Worm (Caenorhabditis elegans) whole organism, L1 larva: Measurements from ENCODE around the gene spe-39.
A peak's percentile ranks its signal among the peaks of the same experiment; 100 is the strongest.

Source experiments
- C16A3.4 ChIP-seq: fragments of 150-350 bp; optimal IDR thresholded peaks from 2 replicates; lab custom pipeline; 2014; ENCODE audit warnings: missing biosample characterization, missing genetic modification characterization
- ama-1 ChIP-seq: fragments of 150-350 bp; optimal IDR thresholded peaks from 2 replicates; lab custom pipeline; 2014
- ceh-8 ChIP-seq: fragments of 200-800 bp; sonication (Bioruptor generic); optimal IDR thresholded peaks from 2 replicates; lab custom pipeline; 2018; ENCODE audit warnings: mild to moderate bottlenecking, missing genetic modification characterization, moderate library complexity, missing compliant biosample characterization
- egl-13 ChIP-seq: sonication (generic microtip); optimal IDR thresholded peaks from 2 replicates; lab custom pipeline; 2016; ENCODE audit warnings: missing genotype, missing genetic modification reagents, missing genetic modification characterization, missing compliant biosample characterization
- elt-2 ChIP-seq: sonication (generic microtip); optimal IDR thresholded peaks from 2 replicates; lab custom pipeline; 2016; ENCODE audit warnings: missing genetic modification characterization, mild to moderate bottlenecking, inconsistent platforms, missing compliant biosample characterization, missing genetic modification reagents
- ets-5 ChIP-seq: fragments of 200-800 bp; sonication (Bioruptor generic); IDR thresholded peaks from 2 replicates; pipeline ENCODE4 v1.3.6; 2022; ENCODE audit warnings: missing genetic modification characterization, missing compliant biosample characterization
- fkh-8 ChIP-seq: sonication (generic microtip); optimal IDR thresholded peaks from 2 replicates; lab custom pipeline; 2016; ENCODE audit warnings: mild to moderate bottlenecking, missing genetic modification characterization, missing compliant biosample characterization
- fos-1 ChIP-seq: fragments of 150-350 bp; optimal IDR thresholded peaks from 2 replicates; lab custom pipeline; 2014; ENCODE audit warnings: missing biosample characterization, missing genetic modification characterization
- hlh-4 ChIP-seq: sonication (generic microtip); optimal IDR thresholded peaks from 2 replicates; lab custom pipeline; 2016; ENCODE audit warnings: mild to moderate bottlenecking, missing genetic modification characterization, missing compliant biosample characterization
- hpl-2 ChIP-seq: fragments of 150-350 bp; optimal IDR thresholded peaks from 2 replicates; lab custom pipeline; 2014; ENCODE audit warnings: missing biosample characterization, missing genetic modification reagents, missing genetic modification characterization
- irx-1 ChIP-seq: sonication (generic microtip); optimal IDR thresholded peaks from 2 replicates; lab custom pipeline; 2016; ENCODE audit warnings: missing genetic modification characterization, missing compliant biosample characterization
- lin-13 ChIP-seq: fragments of 150-350 bp; optimal IDR thresholded peaks from 2 replicates; lab custom pipeline; 2014; ENCODE audit warnings: missing biosample characterization, missing genetic modification reagents, missing genetic modification characterization
- lin-14 ChIP-seq: fragments of 200-800 bp; sonication (Bioruptor generic); optimal IDR thresholded peaks from 2 replicates; lab custom pipeline; 2018; ENCODE audit warnings: mild to moderate bottlenecking, missing genetic modification characterization, moderate library complexity, missing compliant biosample characterization
- lin-15B ChIP-seq: fragments of 150-350 bp; sonication (generic microtip); optimal IDR thresholded peaks from 3 replicates; lab custom pipeline; 2014; ENCODE audit warnings: missing biosample characterization, missing genetic modification characterization
- mab-9 ChIP-seq: fragments of 200-800 bp; sonication (Bioruptor generic); IDR thresholded peaks from 2 replicates; pipeline ENCODE4 v1.3.6; 2022; ENCODE audit warnings: missing genetic modification reagents, missing genetic modification characterization, missing compliant biosample characterization
- nhr-11 ChIP-seq: fragments of 150-350 bp; optimal IDR thresholded peaks from 2 replicates; lab custom pipeline; 2014; ENCODE audit warnings: missing biosample characterization, missing genetic modification characterization
- nhr-19 ChIP-seq: fragments of 200-800 bp; sonication (Bioruptor generic); conservative IDR thresholded peaks from 2 replicates; pipeline ENCODE4 v1.3.6; 2022; ENCODE audit warnings: missing genetic modification characterization, missing compliant biosample characterization
- nhr-28 ChIP-seq: fragments of 150-350 bp; optimal IDR thresholded peaks from 2 replicates; lab custom pipeline; 2014; ENCODE audit warnings: missing biosample characterization, missing genetic modification characterization
- nhr-47 ChIP-seq: sonication (generic microtip); optimal IDR thresholded peaks from 2 replicates; lab custom pipeline; 2016; ENCODE audit warnings: mild to moderate bottlenecking, missing genetic modification characterization, moderate library complexity, missing compliant biosample characterization
- nhr-71 ChIP-seq: sonication (generic microtip); optimal IDR thresholded peaks from 2 replicates; lab custom pipeline; 2016; ENCODE audit warnings: mild to moderate bottlenecking, missing genetic modification characterization, moderate library complexity, missing compliant biosample characterization
- nhr-90 ChIP-seq: sonication (generic microtip); optimal IDR thresholded peaks from 2 replicates; lab custom pipeline; 2016; ENCODE audit warnings: mild to moderate bottlenecking, missing genetic modification characterization, missing compliant biosample characterization; ENCODE audit not compliant: poor library complexity
- snu-23 ChIP-seq: sonication (generic microtip); optimal IDR thresholded peaks from 2 replicates; lab custom pipeline; 2016; ENCODE audit warnings: missing genetic modification characterization, missing compliant biosample characterization
- sox-4 ChIP-seq: sonication (generic microtip); optimal IDR thresholded peaks from 2 replicates; lab custom pipeline; 2016; ENCODE audit warnings: missing genetic modification characterization, missing compliant biosample characterization
- sptf-1 ChIP-seq: fragments of 150-350 bp; optimal IDR thresholded peaks from 2 replicates; lab custom pipeline; 2014; ENCODE audit warnings: missing biosample characterization, missing genetic modification characterization
- swsn-7 ChIP-seq: sonication (generic microtip); optimal IDR thresholded peaks from 2 replicates; lab custom pipeline; 2016; ENCODE audit warnings: missing genetic modification characterization, missing compliant biosample characterization
- tbx-2 ChIP-seq: sonication (generic microtip); optimal IDR thresholded peaks from 2 replicates; lab custom pipeline; 2016; ENCODE audit warnings: missing genetic modification characterization, missing compliant biosample characterization
- unc-30 ChIP-seq: sonication (generic microtip); optimal IDR thresholded peaks from 2 replicates; lab custom pipeline; 2017; ENCODE audit warnings: missing biosample characterization, missing genetic modification characterization
- unc-98 ChIP-seq: fragments of 200-800 bp; sonication (Bioruptor generic); IDR thresholded peaks from 2 replicates; pipeline ENCODE4 v1.3.6; 2022; ENCODE audit warnings: missing genetic modification characterization, missing compliant biosample characterization
- xbp-1 ChIP-seq: sonication (generic microtip); optimal IDR thresholded peaks from 2 replicates; lab custom pipeline; 2016; ENCODE audit warnings: missing genetic modification characterization, missing compliant biosample characterization
- zag-1 ChIP-seq: fragments of 150-350 bp; optimal IDR thresholded peaks from 2 replicates; lab custom pipeline; 2014; ENCODE audit warnings: missing biosample characterization, missing genetic modification characterization
- zip-4 ChIP-seq: fragments of 200-800 bp; sonication (Bioruptor generic); optimal IDR thresholded peaks from 2 replicates; lab custom pipeline; 2018; ENCODE audit warnings: mild to moderate bottlenecking, missing genetic modification characterization, moderate library complexity, missing compliant biosample characterization
- ztf-11 ChIP-seq, 2 experiments: sonication (generic microtip); optimal IDR thresholded peaks; 2 replicates each; lab custom pipeline; 2016 to 2017; ENCODE audit warnings: missing genetic modification characterization in 2 of 2, missing biosample characterization in 1 of 2, missing compliant biosample characterization in 1 of 2
- ztf-4 ChIP-seq: fragments of 150-350 bp; optimal IDR thresholded peaks from 2 replicates; lab custom pipeline; 2014; ENCODE audit warnings: missing biosample characterization, missing genetic modification characterization

Gene spe-39

DNA sequence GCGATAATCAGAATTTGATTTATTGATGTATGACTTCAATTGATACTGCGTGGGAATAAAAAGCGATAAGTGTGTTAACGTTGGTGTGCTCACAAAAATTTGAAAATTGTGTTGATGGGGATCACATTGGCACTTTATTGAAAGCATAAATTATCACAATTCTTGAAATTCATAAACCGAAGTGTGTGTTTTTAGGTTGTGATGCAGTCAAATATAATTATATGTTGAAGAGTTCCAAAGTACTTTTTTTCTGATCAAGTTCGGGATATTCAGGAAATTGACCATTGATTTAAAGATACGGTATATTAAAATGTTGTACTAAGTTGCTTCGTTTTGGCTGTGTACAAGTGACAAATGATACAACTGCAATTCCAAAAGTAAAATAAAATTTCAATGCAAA, 9.5 kb upstream of the spe-39 start, which contains the start of gene srh-28:
TSS of gene srh-28 (minus strand) at position 101 of the 400 bp plus-strand sequence.
- TF ChIP-seq lin-15B (tag; lab: Kevin White, UChicago) (no peak), nhr-71 (tag; lab: Kevin White, UChicago) (peak; percentile 17), nhr-47 (peak; percentile 30), ets-5 (GFP tag; lab: Robert Waterston, UW) (no peak), fkh-8 (tag; lab: Kevin White, UChicago) (peak; percentile 49)
- TF ChIP-seq, all 84 proteins: peak for 3

DNA sequence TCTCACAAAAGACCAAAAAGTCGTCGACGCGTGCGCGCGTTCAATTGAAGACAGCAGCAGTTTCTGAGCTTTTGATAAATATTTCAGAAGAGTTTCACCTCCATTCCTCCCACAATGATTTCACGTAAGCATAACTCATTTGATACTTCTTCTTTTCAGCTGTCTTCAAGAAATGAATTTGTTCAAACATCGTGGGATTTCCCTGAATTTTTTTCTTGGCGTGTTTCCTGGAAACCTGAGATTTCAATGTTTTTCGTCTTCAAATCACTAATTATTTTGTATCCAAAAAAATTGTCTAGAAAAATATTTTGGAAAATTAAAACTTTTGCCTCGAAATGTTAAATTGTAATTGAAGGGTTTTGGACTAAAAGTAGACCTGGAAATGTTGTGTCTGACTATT, 6.8 kb upstream of the spe-39 start:
- peak; percentile 59 for TF ChIP-seq nhr-71 (tag; lab: Kevin White, UChicago)
- no peak for TF ChIP-seq zag-1 (tag; lab: Kevin White, UChicago)
- TF ChIP-seq nhr-19: no peak
- TF ChIP-seq nhr-11 (tag; lab: Kevin White, UChicago): peak; percentile 36
- peak; percentile 15 for TF ChIP-seq nhr-47
- no peak for TF ChIP-seq ets-5 (GFP tag; lab: Robert Waterston, UW)
- TF ChIP-seq hlh-4 (tag; lab: Kevin White, UChicago): peak; percentile 89
- no peak for TF ChIP-seq snu-23 (GFP tag; lab: Kevin White, UChicago)
- peak; percentile 67 for TF ChIP-seq fkh-8 (tag; lab: Kevin White, UChicago)

DNA sequence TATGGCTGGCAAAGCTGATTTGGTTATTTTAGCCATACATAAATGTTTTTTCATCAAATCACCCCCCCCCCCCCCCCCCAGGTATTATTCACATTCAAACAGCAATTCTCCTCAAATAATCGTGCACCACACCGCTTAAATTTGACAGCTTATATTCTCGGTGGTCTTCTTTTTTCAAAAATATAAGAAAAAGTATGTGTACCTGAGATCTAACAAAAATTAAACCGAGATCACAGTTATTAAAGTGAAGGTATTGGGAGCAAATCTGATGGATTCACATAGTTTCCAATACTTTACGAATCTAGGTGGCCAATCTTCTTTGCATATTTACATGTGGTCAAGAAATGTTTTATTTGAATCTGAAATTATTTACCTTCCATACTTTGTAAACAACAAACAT, 5.1 kb upstream of the spe-39 start, which contains the start of gene ZC404.15:
TSS of gene ZC404.15 (plus strand) at position 301 of the 400 bp plus-strand sequence.
- no peak for TF ChIP-seq sptf-1 (tag; lab: Kevin White, UChicago)
- no peak for TF ChIP-seq sox-4
- no peak for TF ChIP-seq fkh-8 (tag; lab: Kevin White, UChicago)
- TF ChIP-seq mab-9 (GFP tag; lab: Robert Waterston, UW): no peak
- TF ChIP-seq ceh-8 (GFP tag; lab: Kevin White, UChicago): no peak
- TF ChIP-seq fos-1 (tag; lab: Kevin White, UChicago): no peak
- TF ChIP-seq nhr-19: no peak
- TF ChIP-seq swsn-7 (tag; lab: Kevin White, UChicago): no peak
- TF ChIP-seq snu-23 (GFP tag; lab: Kevin White, UChicago): no peak
- no peak for TF ChIP-seq xbp-1 (tag; lab: Kevin White, UChicago)
- TF ChIP-seq hpl-2 (GFP tag; lab: Kevin White, UChicago): no peak
- TF ChIP-seq zip-4 (GFP tag; lab: Kevin White, UChicago): no peak
- TF ChIP-seq irx-1: no peak

DNA sequence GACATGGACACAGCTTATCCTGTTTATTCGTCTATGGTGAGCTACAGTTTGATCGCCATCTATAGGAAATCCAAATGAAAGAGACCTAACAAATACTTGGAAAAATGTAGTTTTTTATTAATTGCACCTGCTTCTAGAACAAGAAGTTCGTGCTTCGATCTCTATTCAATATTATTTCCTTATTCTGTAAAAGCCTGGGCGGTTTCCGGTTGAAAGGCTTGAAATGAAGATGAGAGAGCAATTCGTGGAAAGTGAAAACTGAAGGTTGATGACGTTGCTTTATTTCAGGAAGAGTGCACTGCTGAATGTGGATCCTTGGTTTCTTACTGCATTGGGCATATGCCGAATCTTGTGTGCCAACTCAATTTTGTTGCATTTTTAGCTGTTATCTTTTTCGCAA, 4.6 kb upstream of the spe-39 start:
- no peak for TF ChIP-seq nhr-11 (tag; lab: Kevin White, UChicago)
- TF ChIP-seq nhr-71 (tag; lab: Kevin White, UChicago): peak; percentile 54
- TF ChIP-seq nhr-47: peak; percentile 33
- TF ChIP-seq fkh-8 (tag; lab: Kevin White, UChicago): peak; percentile 48
- no peak for TF ChIP-seq ztf-4 (tag; lab: Kevin White, UChicago)
- TF ChIP-seq ama-1 (lab: Kevin White, UChicago): no peak
- TF ChIP-seq egl-13 (tag; lab: Kevin White, UChicago): no peak
- TF ChIP-seq C16A3.4 (tag; lab: Kevin White, UChicago): no peak
- peak; percentile 62 for TF ChIP-seq hlh-4 (tag; lab: Kevin White, UChicago)
- TF ChIP-seq, all 84 proteins: peak for 4

DNA sequence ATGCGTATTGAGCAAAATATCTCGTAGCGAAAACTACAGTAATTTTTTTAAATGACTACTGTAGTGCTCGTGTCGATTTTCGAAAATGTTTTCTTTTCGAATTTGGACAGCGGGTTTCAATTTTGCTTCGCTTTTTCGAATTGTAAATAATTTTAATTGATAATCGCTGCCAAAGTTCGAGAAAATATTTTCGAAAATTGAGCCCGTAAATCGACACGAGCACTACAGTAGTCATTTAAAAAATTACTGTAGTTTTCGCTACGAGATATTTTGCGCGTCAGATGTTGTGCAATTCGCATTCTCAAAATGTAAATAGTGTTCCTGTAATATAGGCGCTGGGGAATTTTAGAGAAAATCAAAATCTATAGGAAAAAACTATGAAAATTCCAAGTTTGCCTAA, 3.0 kb upstream of the spe-39 start:
- no peak for TF ChIP-seq nhr-19
- TF ChIP-seq lin-14: no peak
- no peak for TF ChIP-seq ztf-11 (tag; optimal IDR thresholded peaks at IDR 0.05; lab: Kevin White, UChicago)
- TF ChIP-seq lin-15B (tag; lab: Kevin White, UChicago): no peak
- no peak for TF ChIP-seq elt-2
- no peak for TF ChIP-seq lin-13 (GFP tag; lab: Kevin White, UChicago)
- TF ChIP-seq unc-98 (GFP tag; lab: Robert Waterston, UW): no peak
- no peak for TF ChIP-seq tbx-2 (tag; lab: Kevin White, UChicago)
- no peak for TF ChIP-seq nhr-28 (tag; lab: Kevin White, UChicago)
- no peak for TF ChIP-seq mab-9 (GFP tag; lab: Robert Waterston, UW)
- TF ChIP-seq nhr-90: no peak
- no peak for TF ChIP-seq unc-30
- no peak for TF ChIP-seq ama-1 (lab: Kevin White, UChicago)
